Worm (Caenorhabditis elegans): ENCODE data around the gene F35A5.2.

F35A5.2 gene

ce11 chrX:3835632-3836031 lies 30.7 kb downstream of the F35A5.2 start:
- TF ChIP-seq elt-3 (tag; optimal IDR thresholded peaks at IDR 0.05) = no peak
- no peak for TF ChIP-seq cnd-1 (tag; optimal IDR thresholded peaks at IDR 0.05)
- TF ChIP-seq nhr-2 (tag; optimal IDR thresholded peaks at IDR 0.05) = no peak
- no peak for TF ChIP-seq M03D4.4 (tag; optimal IDR thresholded peaks at IDR 0.05)
- TF ChIP-seq ceh-83 (GFP tag; optimal IDR thresholded peaks at IDR 0.05) = no peak
- no peak for TF ChIP-seq nhr-237 (tag; optimal IDR thresholded peaks at IDR 0.05)
- no peak for TF ChIP-seq tbx-8 (GFP tag; optimal IDR thresholded peaks at IDR 0.05)
- no peak for TF ChIP-seq lin-32 (GFP tag; optimal IDR thresholded peaks at IDR 0.05)
- no peak for TF ChIP-seq ces-1 (GFP tag; optimal IDR thresholded peaks at IDR 0.05)
- no peak for TF ChIP-seq unc-120 (tag; optimal IDR thresholded peaks at IDR 0.05; ENCODE audit: poor library complexity, severe bottlenecking)

ce11 chrX:3837752-3838159 lies 32.8 kb downstream of the F35A5.2 start:
- no peak for TF ChIP-seq nhr-76 (tag; optimal IDR thresholded peaks at IDR 0.05)
- no peak for TF ChIP-seq elt-3 (tag; optimal IDR thresholded peaks at IDR 0.05)
- TF ChIP-seq flh-1 (GFP tag; optimal IDR thresholded peaks at IDR 0.05) = no peak
- no peak for TF ChIP-seq nhr-12 (tag; optimal IDR thresholded peaks at IDR 0.05)
- no peak for TF ChIP-seq tbx-8 (GFP tag; optimal IDR thresholded peaks at IDR 0.05)
- TF ChIP-seq unc-120 (tag; optimal IDR thresholded peaks at IDR 0.05; ENCODE audit: poor library complexity, severe bottlenecking) = no peak
- no peak for TF ChIP-seq mls-2 (tag; optimal IDR thresholded peaks at IDR 0.05)
- TF ChIP-seq mab-5 (tag; optimal IDR thresholded peaks at IDR 0.05) = no peak
- TF ChIP-seq cnd-1 (tag; optimal IDR thresholded peaks at IDR 0.05) = no peak
- no peak for TF ChIP-seq lin-13 (tag; optimal IDR thresholded peaks at IDR 0.05)
- TF ChIP-seq ceh-43 (GFP tag; optimal IDR thresholded peaks at IDR 0.05) = no peak
- no peak for TF ChIP-seq drap-1 (GFP tag; optimal IDR thresholded peaks at IDR 0.05)
- no peak for TF ChIP-seq bed-3 (GFP tag; optimal IDR thresholded peaks at IDR 0.05)
- TF ChIP-seq sem-2 (GFP tag; optimal IDR thresholded peaks at IDR 0.05) = no peak
- no peak for TF ChIP-seq nhr-28 (tag; optimal IDR thresholded peaks at IDR 0.05)
- TF ChIP-seq snpc-4 (tag; optimal IDR thresholded peaks at IDR 0.05) = no peak
- TF ChIP-seq M03D4.4 (tag; optimal IDR thresholded peaks at IDR 0.05) = no peak
- no peak for TF ChIP-seq lsy-2 (tag; optimal IDR thresholded peaks at IDR 0.05)
- no peak for TF ChIP-seq hlh-1 (tag; optimal IDR thresholded peaks at IDR 0.05)
- no peak for TF ChIP-seq unc-39 (tag; optimal IDR thresholded peaks at IDR 0.05)
- no peak for TF ChIP-seq ces-1 (GFP tag; optimal IDR thresholded peaks at IDR 0.05)
- peak; percentile 7 for TF ChIP-seq unc-62 (GFP tag; optimal IDR thresholded peaks at IDR 0.05)
- TF ChIP-seq blmp-1 (tag; optimal IDR thresholded peaks at IDR 0.05) = peak; percentile 73
- TF ChIP-seq zip-8 (tag; optimal IDR thresholded peaks at IDR 0.05) = no peak
- TF ChIP-seq elt-1 (tag; optimal IDR thresholded peaks at IDR 0.05; ENCODE audit: borderline replicate concordance, insufficient read depth) = peak; percentile 75
- no peak for TF ChIP-seq ceh-83 (GFP tag; optimal IDR thresholded peaks at IDR 0.05)
- peak; percentile 16 for TF ChIP-seq ham-2 (GFP tag; optimal IDR thresholded peaks at IDR 0.05)
- TF ChIP-seq nhr-2 (tag; optimal IDR thresholded peaks at IDR 0.05) = no peak
- no peak for TF ChIP-seq lin-32 (GFP tag; optimal IDR thresholded peaks at IDR 0.05)
- no peak for TF ChIP-seq ztf-11 (tag; optimal IDR thresholded peaks at IDR 0.05)

ce11 chrX:3838670-3839069 lies 33.7 kb downstream of the F35A5.2 start:
- TF ChIP-seq pha-4 (tag; optimal IDR thresholded peaks at IDR 0.05) = no peak
- TF ChIP-seq snpc-4 (tag; optimal IDR thresholded peaks at IDR 0.05) = no peak
- no peak for TF ChIP-seq mep-1 (tag; optimal IDR thresholded peaks at IDR 0.05)
- TF ChIP-seq lsy-2 (tag; optimal IDR thresholded peaks at IDR 0.05) = no peak
- TF ChIP-seq nhr-76 (tag; optimal IDR thresholded peaks at IDR 0.05) = no peak
- TF ChIP-seq nhr-12 (tag; optimal IDR thresholded peaks at IDR 0.05) = no peak
- no peak for TF ChIP-seq nhr-237 (tag; optimal IDR thresholded peaks at IDR 0.05)
- TF ChIP-seq hlh-1 (tag; optimal IDR thresholded peaks at IDR 0.05) = no peak
- no peak for TF ChIP-seq ceh-39 (tag; optimal IDR thresholded peaks at IDR 0.05)
- no peak for TF ChIP-seq flh-1 (GFP tag; optimal IDR thresholded peaks at IDR 0.05)
- no peak for TF ChIP-seq ceh-83 (GFP tag; optimal IDR thresholded peaks at IDR 0.05)
- TF ChIP-seq sptf-1 (tag; optimal IDR thresholded peaks at IDR 0.05) = no peak
- TF ChIP-seq M03D4.4 (tag; optimal IDR thresholded peaks at IDR 0.05) = no peak
- TF ChIP-seq unc-62 (GFP tag; optimal IDR thresholded peaks at IDR 0.05) = no peak
- TF ChIP-seq nhr-28 (tag; optimal IDR thresholded peaks at IDR 0.05) = no peak
- TF ChIP-seq bed-3 (GFP tag; optimal IDR thresholded peaks at IDR 0.05) = no peak
- TF ChIP-seq lin-13 (tag; optimal IDR thresholded peaks at IDR 0.05) = no peak
- no peak for TF ChIP-seq ham-2 (GFP tag; optimal IDR thresholded peaks at IDR 0.05)

- TF ChIP-seq unc-120 (tag; optimal IDR thresholded peaks at IDR 0.05; ENCODE audit: poor library complexity, severe bottlenecking) (peak; percentile 16), lsy-2 (tag; optimal IDR thresholded peaks at IDR 0.05) (no peak), elt-3 (tag; optimal IDR thresholded peaks at IDR 0.05) (no peak), nhr-12 (tag; optimal IDR thresholded peaks at IDR 0.05) (no peak), flh-1 (GFP tag; optimal IDR thresholded peaks at IDR 0.05) (no peak), blmp-1 (tag; optimal IDR thresholded peaks at IDR 0.05) (no peak), hlh-1 (tag; optimal IDR thresholded peaks at IDR 0.05) (peak; percentile 93), zip-8 (tag; optimal IDR thresholded peaks at IDR 0.05) (no peak), unc-62 (GFP tag; optimal IDR thresholded peaks at IDR 0.05) (no peak), sptf-1 (tag; optimal IDR thresholded peaks at IDR 0.05) (no peak), ces-1 (GFP tag; optimal IDR thresholded peaks at IDR 0.05) (no peak), ztf-11 (tag; optimal IDR thresholded peaks at IDR 0.05) (no peak), cnd-1 (tag; optimal IDR thresholded peaks at IDR 0.05) (no peak), ceh-83 (GFP tag; optimal IDR thresholded peaks at IDR 0.05) (no peak)
These were observed 34.2 kb downstream of the F35A5.2 start for ce11 chrX:3839172-3839571.

Measured in whole organism, mixed stage, embryonic.